Fruit fly (Drosophila melanogaster) whole organism, embryonic: ENCODE data around the gene IntS6.
A peak's percentile ranks its signal among the peaks of the same experiment; 100 is the strongest.

ENCODE experiments used
- Bdp1 ChIP-seq: fragments of 200-800 bp; sonication (Bioruptor generic); optimal IDR thresholded peaks from 3 replicates; lab custom pipeline; 2016; ENCODE audit warnings: missing biosample characterization, missing genetic modification characterization
- CG10543 ChIP-seq: fragments of 200-800 bp; sonication (Bioruptor generic); optimal IDR thresholded peaks from 3 replicates; lab custom pipeline; 2017; ENCODE audit warnings: missing biosample characterization, mild to moderate bottlenecking, missing genetic modification characterization, moderate library complexity
- CG13624 ChIP-seq: fragments of 200-800 bp; sonication (Bioruptor generic); optimal IDR thresholded peaks from 2 replicates; lab custom pipeline; 2016; ENCODE audit warnings: missing biosample characterization, missing genetic modification characterization
- CG14050 ChIP-seq: fragments of 200-800 bp; sonication (Bioruptor generic); IDR thresholded peaks from 3 replicates; pipeline ENCODE4 v1.3.6; 2022; ENCODE audit warnings: missing biosample characterization, missing genetic modification characterization
- CG14441 ChIP-seq: fragments of 200-800 bp; sonication (Bioruptor generic); IDR thresholded peaks from 2 replicates; pipeline ENCODE4 v1.3.6; 2022; ENCODE audit warnings: missing biosample characterization, missing genetic modification characterization
- CG15601 ChIP-seq: fragments of 200-800 bp; sonication (Bioruptor generic); optimal IDR thresholded peaks from 3 replicates; lab custom pipeline; 2019; ENCODE audit warnings: missing biosample characterization, mild to moderate bottlenecking, missing genetic modification characterization, moderate library complexity
- CG16813 ChIP-seq: fragments of 200-800 bp; sonication (Bioruptor generic); IDR thresholded peaks from 3 replicates; pipeline ENCODE4 v1.3.6; 2022; ENCODE audit warnings: missing biosample characterization, missing genetic modification characterization; ENCODE audit not compliant: partially characterized antibody
- CG16863 ChIP-seq: fragments of 200-800 bp; sonication (Bioruptor generic); optimal IDR thresholded peaks from 3 replicates; lab custom pipeline; 2016; ENCODE audit warnings: missing biosample characterization, missing genetic modification characterization
- CG18619 ChIP-seq: fragments of 200-800 bp; sonication (Bioruptor generic); optimal IDR thresholded peaks from 3 replicates; lab custom pipeline; 2017; ENCODE audit warnings: missing biosample characterization, mild to moderate bottlenecking, missing genetic modification characterization
- CG2129 ChIP-seq: fragments of 200-800 bp; sonication (Bioruptor generic); IDR thresholded peaks from 2 replicates; pipeline ENCODE4 v1.3.6; 2022; ENCODE audit warnings: missing biosample characterization, missing genetic modification characterization; ENCODE audit not compliant: partially characterized antibody
- CG2202 ChIP-seq: fragments of 200-800 bp; sonication (Bioruptor generic); optimal IDR thresholded peaks from 2 replicates; lab custom pipeline; 2018; ENCODE audit warnings: missing biosample characterization, mild to moderate bottlenecking, missing genetic modification characterization
- CG33213 ChIP-seq: fragments of 200-800 bp; sonication (Bioruptor generic); optimal IDR thresholded peaks from 3 replicates; lab custom pipeline; 2016; ENCODE audit warnings: missing biosample characterization, missing genetic modification characterization
- CG33557 ChIP-seq: fragments of 200-800 bp; sonication (Bioruptor generic); optimal IDR thresholded peaks from 2 replicates; lab custom pipeline; 2019; ENCODE audit warnings: missing biosample characterization, mild to moderate bottlenecking, missing genetic modification characterization, moderate library complexity
- CG34422 ChIP-seq: fragments of 200-800 bp; sonication (Bioruptor generic); IDR thresholded peaks from 3 replicates; pipeline ENCODE4 v1.3.6; 2022; ENCODE audit warnings: missing biosample characterization, missing genetic modification characterization
- CG4730 ChIP-seq: fragments of 200-800 bp; sonication (Bioruptor generic); IDR thresholded peaks from 2 replicates; pipeline ENCODE4 v1.3.6; 2022; ENCODE audit warnings: missing biosample characterization, missing genetic modification characterization
- CG5180 ChIP-seq: fragments of 200-800 bp; sonication (Bioruptor generic); optimal IDR thresholded peaks from 3 replicates; lab custom pipeline; 2017; ENCODE audit warnings: missing biosample characterization, missing genetic modification characterization, mild to moderate bottlenecking, moderate library complexity, missing genetic modification reagents
- CG6683 ChIP-seq: fragments of 200-800 bp; sonication (Bioruptor generic); optimal IDR thresholded peaks from 2 replicates; lab custom pipeline; 2017; ENCODE audit warnings: missing biosample characterization, mild to moderate bottlenecking, missing genetic modification characterization, missing genetic modification reagents
- CG6791 ChIP-seq: fragments of 200-800 bp; sonication (Bioruptor generic); IDR thresholded peaks from 3 replicates; pipeline ENCODE4 v1.3.6; 2022; ENCODE audit warnings: missing biosample characterization, missing genetic modification characterization; ENCODE audit not compliant: partially characterized antibody
- CG8924 ChIP-seq: fragments of 200-800 bp; optimal IDR thresholded peaks from 3 replicates; lab custom pipeline; 2019; ENCODE audit warnings: missing biosample characterization, mild to moderate bottlenecking, missing genetic modification characterization, moderate library complexity
- Fer2 ChIP-seq: fragments of 200-800 bp; sonication (Bioruptor generic); optimal IDR thresholded peaks from 2 replicates; lab custom pipeline; 2018; ENCODE audit warnings: missing biosample characterization, mild to moderate bottlenecking, missing genetic modification characterization, moderate library complexity
- Gug ChIP-seq: fragments of 200-800 bp; sonication (Bioruptor generic); IDR thresholded peaks from 4 replicates; pipeline ENCODE4 v1.3.6; 2022; ENCODE audit warnings: missing biosample characterization, missing genetic modification characterization
- H15 ChIP-seq: fragments of 200-800 bp; sonication (Bioruptor generic); IDR thresholded peaks from 3 replicates; pipeline ENCODE4 v1.3.6; 2022; ENCODE audit warnings: missing biosample characterization, missing genetic modification characterization
- H2.0 ChIP-seq: fragments of 200-800 bp; sonication (Bioruptor generic); IDR thresholded peaks from 2 replicates; pipeline ENCODE4 v1.3.6; 2022; ENCODE audit warnings: missing biosample characterization, missing genetic modification characterization
- Hr78 ChIP-seq, 2 experiments: fragments of 200-800 bp in 1 of 2; fragments of >200 bp in 1 of 2; sonication (Bioruptor generic) in 1 of 2; optimal IDR thresholded peaks; 2 replicates each; lab custom pipeline; 2017 to 2019; ENCODE audit warnings: missing biosample characterization in 2 of 2, missing genetic modification characterization in 2 of 2, mild to moderate bottlenecking in 1 of 2, moderate library complexity in 1 of 2
- Lim3 ChIP-seq: fragments of 200-800 bp; sonication (Bioruptor generic); IDR thresholded peaks from 2 replicates; pipeline ENCODE4 v1.3.6; 2022; ENCODE audit warnings: missing biosample characterization, missing genetic modification characterization
- MESR4 ChIP-seq: fragments of 200-800 bp; sonication (Bioruptor generic); optimal IDR thresholded peaks from 2 replicates; lab custom pipeline; 2018; ENCODE audit warnings: missing biosample characterization, mild to moderate bottlenecking, missing genetic modification characterization, moderate library complexity
- Stat92E ChIP-seq, 3 experiments: fragments of >200 bp in 2 of 3; fragments of 200-800 bp in 1 of 3; sonication (Bioruptor generic) in 1 of 3; optimal IDR thresholded peaks; 2 replicates each; lab custom pipeline; 2017 to 2019; ENCODE audit warnings: missing biosample characterization in 3 of 3, missing genetic modification characterization in 3 of 3, mild to moderate bottlenecking in 1 of 3, moderate library complexity in 1 of 3
- ara ChIP-seq: fragments of 200-800 bp; sonication (Bioruptor generic); IDR thresholded peaks from 2 replicates; pipeline ENCODE4 v1.3.6; 2022; ENCODE audit warnings: missing biosample characterization, missing genetic modification characterization
- bigmax ChIP-seq: fragments of 200-800 bp; sonication (Bioruptor generic); optimal IDR thresholded peaks from 2 replicates; lab custom pipeline; 2018; ENCODE audit warnings: missing biosample characterization, mild to moderate bottlenecking, missing genetic modification characterization
- caup ChIP-seq: fragments of 200-800 bp; sonication (Bioruptor generic); optimal IDR thresholded peaks from 3 replicates; lab custom pipeline; 2017; ENCODE audit warnings: missing biosample characterization, mild to moderate bottlenecking, missing genetic modification characterization, moderate library complexity; ENCODE audit not compliant: severe bottlenecking
- disco-r ChIP-seq: fragments of 200-800 bp; sonication (Bioruptor generic); optimal IDR thresholded peaks from 2 replicates; lab custom pipeline; 2016; ENCODE audit warnings: missing biosample characterization, missing genetic modification characterization
- dysf ChIP-seq: fragments of 200-800 bp; sonication (Bioruptor generic); IDR thresholded peaks from 3 replicates; pipeline ENCODE4 v1.3.6; 2022; ENCODE audit warnings: missing biosample characterization, missing genetic modification characterization
- exex ChIP-seq: fragments of 200-800 bp; sonication (Bioruptor generic); optimal IDR thresholded peaks from 4 replicates; lab custom pipeline; 2018; ENCODE audit warnings: missing biosample characterization, mild to moderate bottlenecking, missing genetic modification characterization, moderate library complexity
- fd96Cb ChIP-seq: fragments of 200-800 bp; sonication (Bioruptor generic); optimal IDR thresholded peaks from 2 replicates; lab custom pipeline; 2018; ENCODE audit warnings: missing biosample characterization, mild to moderate bottlenecking, missing genetic modification characterization, moderate library complexity
- fru ChIP-seq: fragments of >200 bp; optimal IDR thresholded peaks from 2 replicates; lab custom pipeline; 2017
- gsb-n ChIP-seq: fragments of 200-800 bp; sonication (Bioruptor generic); optimal IDR thresholded peaks from 3 replicates; lab custom pipeline; 2018; ENCODE audit warnings: missing biosample characterization, mild to moderate bottlenecking, missing genetic modification characterization
- hbn ChIP-seq: fragments of 200-800 bp; sonication (Bioruptor generic); IDR thresholded peaks from 2 replicates; pipeline ENCODE4 v1.3.6; 2022; ENCODE audit warnings: missing biosample characterization, missing genetic modification characterization; ENCODE audit not compliant: partially characterized antibody
- hth ChIP-seq: fragments of >200 bp; optimal IDR thresholded peaks from 2 replicates; lab custom pipeline; 2017; ENCODE audit warnings: inconsistent platforms
- ind ChIP-seq: fragments of 200-800 bp; sonication (Bioruptor generic); optimal IDR thresholded peaks from 3 replicates; lab custom pipeline; 2016; ENCODE audit warnings: missing biosample characterization, missing genetic modification characterization
- jigr1 ChIP-seq: fragments of 200-800 bp; sonication (Bioruptor generic); IDR thresholded peaks from 3 replicates; pipeline ENCODE4 v1.3.6; 2022; ENCODE audit warnings: missing biosample characterization, missing genetic modification characterization
- prd ChIP-seq, 3 experiments: fragments of >200 bp in 2 of 3; fragments of 200-800 bp in 1 of 3; sonication (Bioruptor generic) in 1 of 3; optimal IDR thresholded peaks in 2 of 3; IDR thresholded peaks in 1 of 3; 2 replicates in 2 of 3; 3 replicates in 1 of 3; pipeline versions ENCODE4 v1.3.6 to Lab custom; 2017 to 2022; ENCODE audit warnings: missing biosample characterization in 1 of 3, missing genetic modification characterization in 1 of 3
- ranshi ChIP-seq: fragments of 200-800 bp; sonication (Bioruptor generic); IDR thresholded peaks from 2 replicates; pipeline ENCODE4 v1.3.6; 2022; ENCODE audit warnings: missing biosample characterization, missing genetic modification characterization
- sc ChIP-seq, 3 experiments: fragments of >200 bp in 2 of 3; fragments of 200-800 bp in 1 of 3; sonication (Bioruptor generic) in 1 of 3; optimal IDR thresholded peaks; 2 replicates in 2 of 3; 3 replicates in 1 of 3; lab custom pipeline; 2017; ENCODE audit warnings: mild to moderate bottlenecking in 1 of 3, missing biosample characterization in 1 of 3, missing genetic modification characterization in 1 of 3, missing genetic modification reagents in 1 of 3
- sim ChIP-seq: fragments of 200-800 bp; sonication (Bioruptor generic); IDR thresholded peaks from 2 replicates; pipeline ENCODE4 v1.3.6; 2022; ENCODE audit warnings: missing biosample characterization, missing genetic modification characterization
- twi ChIP-seq: fragments of 200-800 bp; optimal IDR thresholded peaks from 2 replicates; lab custom pipeline; 2019; ENCODE audit warnings: missing biosample characterization, mild to moderate bottlenecking, missing genetic modification characterization, moderate library complexity
- zfh2 ChIP-seq: fragments of 200-800 bp; sonication (Bioruptor generic); optimal IDR thresholded peaks from 2 replicates; lab custom pipeline; 2016; ENCODE audit warnings: missing biosample characterization, missing genetic modification characterization

The IntS6 gene

DNA sequence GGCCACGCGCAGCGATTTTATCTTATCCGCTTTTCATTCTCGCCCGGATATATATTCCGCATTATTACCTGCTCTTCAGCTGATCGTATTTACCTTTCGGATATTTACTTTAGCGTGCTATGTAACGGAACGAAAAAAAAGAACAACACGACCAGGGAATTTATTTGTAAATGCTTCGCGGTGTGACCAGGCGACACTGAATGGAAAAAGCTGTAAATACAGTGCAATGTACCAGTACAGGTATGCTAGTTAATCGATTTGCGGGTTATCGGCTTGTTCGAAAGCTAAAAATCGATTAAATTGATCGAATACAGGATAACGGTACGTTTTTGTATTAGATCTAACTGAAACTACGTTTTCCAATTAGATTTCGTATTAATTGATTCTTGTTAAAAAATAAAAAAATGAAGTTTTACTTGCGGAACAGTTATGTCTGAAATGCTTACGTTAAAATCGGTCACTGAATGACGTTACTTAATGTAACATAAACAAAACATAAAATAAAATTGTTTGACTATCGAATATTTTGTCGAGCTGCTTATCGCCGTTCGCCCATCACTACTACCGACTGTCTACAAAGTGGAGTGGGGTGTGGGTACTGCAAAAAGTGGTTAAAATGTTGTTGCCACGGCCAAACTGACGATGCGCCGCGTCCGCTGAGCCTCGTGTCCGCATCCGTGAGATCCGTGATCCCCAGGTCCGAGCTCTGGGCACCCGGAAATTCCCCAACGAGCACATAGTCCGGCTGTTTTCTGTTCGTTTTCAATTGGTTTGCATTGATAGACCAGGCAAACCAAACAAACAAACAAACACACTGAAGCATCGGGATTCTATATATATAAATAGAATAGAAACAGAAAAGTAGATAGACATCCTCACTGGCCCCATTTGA, 17.2 kb upstream of the IntS6 start, which contains the start of the genes MAPk-Ak2 and CG42699 (continued):
- no peak for TF ChIP-seq fru
- peak; percentile 79 for TF ChIP-seq CG6791 (GFP tag; lab: Robert Waterston, UW)
- TF ChIP-seq caup (GFP tag; lab: Kevin White, UChicago) = peak; percentile 91
- TF ChIP-seq ara (GFP tag; lab: Robert Waterston, UW) = peak; percentile 71
- TF ChIP-seq MESR4 (GFP tag; lab: Kevin White, UChicago) = peak; percentile 76
- TF ChIP-seq CG2129 (GFP tag; lab: Robert Waterston, UW) = peak; percentile 24; the same call in 1 of the 2 replicates
- TF ChIP-seq CG14050 (GFP tag; lab: Robert Waterston, UW) = no peak
- TF ChIP-seq twi (tag; lab: Kevin White, UChicago) = peak; percentile 15
- TF ChIP-seq Stat92E (GFP tag; optimal IDR thresholded peaks at IDR 0.05; lab: Kevin White, UChicago) = peak in 1 of 3 experiments; percentile 82
- no peak for TF ChIP-seq jigr1
- TF ChIP-seq CG16813 (GFP tag; lab: Robert Waterston, UW) = peak; percentile 70
- peak; percentile 6 for TF ChIP-seq zfh2
- TF ChIP-seq exex (tag; lab: Kevin White, UChicago) = peak; percentile 73
- TF ChIP-seq CG33213 (GFP tag; lab: Kevin White, UChicago) = peak; percentile 87
- TF ChIP-seq CG16863 = peak; percentile 78
- peak; percentile 85 for TF ChIP-seq CG18619 (GFP tag; lab: Kevin White, UChicago)
- TF ChIP-seq sim (GFP tag; lab: Robert Waterston, UW) = peak; percentile 69; the same call in 1 of the 2 replicates
- peak; percentile 79 for TF ChIP-seq CG2202 (tag; lab: Kevin White, UChicago)
- no peak; the same call in 1 of the 2 replicates for TF ChIP-seq ranshi (GFP tag; lab: Robert Waterston, UW)
- TF ChIP-seq Fer2 (tag; lab: Kevin White, UChicago) = peak; percentile 67
- TF ChIP-seq Hr78 (GFP tag; optimal IDR thresholded peaks at IDR 0.05; lab: Kevin White, UChicago) = no peak
- peak; percentile 68 for TF ChIP-seq disco-r (GFP tag; lab: Kevin White, UChicago)
- TF ChIP-seq ind (GFP tag; lab: Kevin White, UChicago) = peak; percentile 21
- TF ChIP-seq Lim3 = no peak
- TF ChIP-seq CG14441 (GFP tag; lab: Robert Waterston, UW) = peak; percentile 56; the same call in 1 of the 2 replicates
- peak; percentile 60 for TF ChIP-seq CG8924 (tag; lab: Kevin White, UChicago)
- TF ChIP-seq CG5180 = peak; percentile 78
- TF ChIP-seq H2.0 = no peak
- 0 out of 2 replicates have a peak, but pooled peaks have one; percentile 18 for TF ChIP-seq hbn (GFP tag; lab: Robert Waterston, UW)
- peak; percentile 71 for TF ChIP-seq Bdp1 (GFP tag; lab: Kevin White, UChicago)
- TF ChIP-seq CG34422 (GFP tag; lab: Robert Waterston, UW) = peak; percentile 77; the same call in 1 of the 3 replicates
- TF ChIP-seq prd (optimal IDR thresholded peaks at IDR 0.05; lab: Kevin White, UChicago) = no peak
- TF ChIP-seq prd (GFP tag; IDR thresholded peaks at IDR 0.05; lab: Robert Waterston, UW) = peak; percentile 48; the same call in 2 of the 3 replicates
- no peak for TF ChIP-seq bigmax
- peak; percentile 39 for TF ChIP-seq fd96Cb (tag; lab: Kevin White, UChicago)
- TF ChIP-seq CG13624 = peak; percentile 78
- TF ChIP-seq H15 = no peak
- TF ChIP-seq CG15601 (tag; lab: Kevin White, UChicago) = peak; percentile 87
- peak; percentile 70 for TF ChIP-seq CG6683 (GFP tag; lab: Kevin White, UChicago)
- TF ChIP-seq Gug (GFP tag; lab: Robert Waterston, UW) = no peak
- no peak for TF ChIP-seq hth (lab: Kevin White, UChicago)
- TF ChIP-seq dysf (GFP tag; lab: Robert Waterston, UW) = peak; percentile 31; the same call in 1 of the 3 replicates
- peak; percentile 90 for TF ChIP-seq CG33557 (GFP tag; lab: Kevin White, UChicago)
- peak; percentile 96 for TF ChIP-seq CG10543 (GFP tag; lab: Kevin White, UChicago)
- TF ChIP-seq gsb-n = peak; percentile 69
- no peak for TF ChIP-seq sc (optimal IDR thresholded peaks at IDR 0.05; lab: Kevin White, UChicago)
- TF ChIP-seq sc (GFP tag; optimal IDR thresholded peaks at IDR 0.05; lab: Kevin White, UChicago) = peak; percentile 69
- TF ChIP-seq CG4730 (GFP tag; lab: Robert Waterston, UW) = peak; percentile 7; the same call in 1 of the 2 replicates
